Worm (Caenorhabditis elegans): ENCODE measurements around the gene C07H6.9.

The C07H6.9 gene

ce11 chrIII:7534648-7535047 lies 35.4 kb upstream of the C07H6.9 start:
- no peak for TF ChIP-seq zfp-3 (GFP tag; conservative IDR thresholded peaks at IDR 0.05)
- peak; percentile 30 for TF ChIP-seq aha-1 (tag)
- peak; percentile 11 for TF ChIP-seq mxl-3 (GFP tag; optimal IDR thresholded peaks at IDR 0.05)
- TF ChIP-seq F10B5.3 (tag; optimal IDR thresholded peaks at IDR 0.05): no peak
- no peak for TF ChIP-seq dve-1 (tag; optimal IDR thresholded peaks at IDR 0.05; ENCODE audit: insufficient read depth)
- TF ChIP-seq unc-130 (GFP tag; optimal IDR thresholded peaks at IDR 0.05): no peak
- peak; percentile 56 for TF ChIP-seq duxl-1 (tag; optimal IDR thresholded peaks at IDR 0.05; ENCODE audit: poor library complexity)
- no peak for TF ChIP-seq mdt-29 (GFP tag; IDR thresholded peaks at IDR 0.05)
- TF ChIP-seq unc-62 (GFP tag; optimal IDR thresholded peaks at IDR 0.05 in 1 of 2): peak in 1 of 2 experiments; percentile 100
- TF ChIP-seq unc-62 (tag; optimal IDR thresholded peaks at IDR 0.05): no peak
- TF ChIP-seq ceh-20 (GFP tag; IDR thresholded peaks at IDR 0.05): peak; percentile 51; the same call in 1 of the 2 replicates
- TF ChIP-seq mep-1 (tag; optimal IDR thresholded peaks at IDR 0.05): peak; percentile 10
- TF ChIP-seq lin-1 (GFP tag; IDR thresholded peaks at IDR 0.05): no peak
- no peak for TF ChIP-seq daf-16 (GFP tag; optimal IDR thresholded peaks at IDR 0.05)
- TF ChIP-seq daf-16 (tag; optimal IDR thresholded peaks at IDR 0.05): no peak
- peak; percentile 60; the same call in 1 of the 2 replicates for TF ChIP-seq tra-1 (GFP tag; IDR thresholded peaks at IDR 0.05)
- TF ChIP-seq lsy-2 (tag; optimal IDR thresholded peaks at IDR 0.05): peak in 1 of 2 experiments; percentile 76
- no peak for TF ChIP-seq snpc-4 (tag; optimal IDR thresholded peaks at IDR 0.05)

ce11 chrIII:7533012-7533411 lies 33.7 kb upstream of the C07H6.9 start:
- TF ChIP-seq mxl-3 (GFP tag; optimal IDR thresholded peaks at IDR 0.05): no peak
- TF ChIP-seq dmd-8 (GFP tag; IDR thresholded peaks at IDR 0.05): no peak
- peak; percentile 14 for TF ChIP-seq ceh-28 (tag; optimal IDR thresholded peaks at IDR 0.05)
- no peak for TF ChIP-seq zag-1 (tag; optimal IDR thresholded peaks at IDR 0.05)
- TF ChIP-seq dpl-1 (GFP tag; optimal IDR thresholded peaks at IDR 0.05): no peak
- no peak for TF ChIP-seq nhr-77 (tag; optimal IDR thresholded peaks at IDR 0.05)
- TF ChIP-seq F44E2.7 (GFP tag; IDR thresholded peaks at IDR 0.05): no peak
- no peak for TF ChIP-seq hlh-30 (tag; optimal IDR thresholded peaks at IDR 0.05; ENCODE audit: insufficient read depth)
- no peak for TF ChIP-seq ceh-62 (tag; optimal IDR thresholded peaks at IDR 0.05)
- no peak for TF ChIP-seq Y5F2A.4 (GFP tag; optimal IDR thresholded peaks at IDR 0.05)
- peak in 1 of 2 experiments; percentile 66 for TF ChIP-seq unc-62 (GFP tag; optimal IDR thresholded peaks at IDR 0.05 in 1 of 2)
- TF ChIP-seq unc-62 (tag; optimal IDR thresholded peaks at IDR 0.05): no peak
- TF ChIP-seq egl-43 (GFP tag; IDR thresholded peaks at IDR 0.05): no peak
- TF ChIP-seq Y105C5A.15 (GFP tag; IDR thresholded peaks at IDR 0.05): no peak
- TF ChIP-seq aha-1 (tag): no peak

ce11 chrIII:7531385-7531784 lies 32.1 kb upstream of the C07H6.9 start:
- TF ChIP-seq aha-1 (tag): peak; percentile 14
- peak in 1 of 2 experiments; percentile 88 for TF ChIP-seq unc-62 (GFP tag; optimal IDR thresholded peaks at IDR 0.05 in 1 of 2)
- no peak for TF ChIP-seq unc-62 (tag; optimal IDR thresholded peaks at IDR 0.05)
- no peak for TF ChIP-seq mxl-2 (GFP tag; conservative IDR thresholded peaks at IDR 0.05)

ce11 chrIII:7530830-7531229 lies 31.6 kb upstream of the C07H6.9 start:
- no peak for TF ChIP-seq hmg-1.1 (GFP tag; IDR thresholded peaks at IDR 0.05)
- TF ChIP-seq rbr-2 (tag; optimal IDR thresholded peaks at IDR 0.05): no peak
- no peak for TF ChIP-seq aly-2 (tag; optimal IDR thresholded peaks at IDR 0.05)
- TF ChIP-seq unc-62 (GFP tag; optimal IDR thresholded peaks at IDR 0.05 in 1 of 2): peak in 1 of 2 experiments; percentile 97
- no peak for TF ChIP-seq unc-62 (tag; optimal IDR thresholded peaks at IDR 0.05)
- no peak for TF ChIP-seq lir-3 (tag; optimal IDR thresholded peaks at IDR 0.05)
- TF ChIP-seq ceh-32 (tag; optimal IDR thresholded peaks at IDR 0.05; ENCODE audit: poor library complexity): no peak

ce11 chrIII:7530108-7530507 lies 30.8 kb upstream of the C07H6.9 start:
- TF ChIP-seq arid-1 (GFP tag; conservative IDR thresholded peaks at IDR 0.05) (no peak), rbr-2 (tag; optimal IDR thresholded peaks at IDR 0.05) (no peak), egl-43 (GFP tag; IDR thresholded peaks at IDR 0.05) (no peak), nhr-28 (tag; optimal IDR thresholded peaks at IDR 0.05) (no peak), snpc-1.2 (GFP tag; IDR thresholded peaks at IDR 0.05) (no peak), daf-8 (GFP tag; IDR thresholded peaks at IDR 0.05) (no peak), ceh-82 (tag; optimal IDR thresholded peaks at IDR 0.05) (no peak), dmd-8 (GFP tag; IDR thresholded peaks at IDR 0.05) (no peak), lim-7 (GFP tag; IDR thresholded peaks at IDR 0.05) (no peak), duxl-1 (tag; optimal IDR thresholded peaks at IDR 0.05; ENCODE audit: poor library complexity) (no peak), ceh-32 (tag; optimal IDR thresholded peaks at IDR 0.05; ENCODE audit: poor library complexity) (no peak), hlh-30 (tag; optimal IDR thresholded peaks at IDR 0.05; ENCODE audit: insufficient read depth) (no peak)

Measured in whole organism, L4 larva.